Fruit fly (Drosophila melanogaster) whole organism: ENCODE data around the gene Cpr65Aw.

Experiments used
- CG8478 ChIP-seq: fragments of >200 bp; optimal IDR thresholded peaks from 2 replicates; lab custom pipeline; 2018; ENCODE audit warnings: inconsistent platforms
- Dll ChIP-seq: fragments of >200 bp; optimal IDR thresholded peaks from 2 replicates; lab custom pipeline; 2017
- EcR ChIP-seq, 2 experiments: fragments of >200 bp; optimal IDR thresholded peaks; 2 replicates each; lab custom pipeline; 2017; ENCODE audit warnings: missing biosample characterization in 2 of 2, missing genetic modification characterization in 2 of 2, missing genetic modification reagents in 2 of 2
- pan ChIP-seq: fragments of >200 bp; optimal IDR thresholded peaks from 2 replicates; lab custom pipeline; 2017
- psq ChIP-seq: fragments of >200 bp; optimal IDR thresholded peaks from 2 replicates; lab custom pipeline; 2017
- usp ChIP-seq: fragments of >200 bp; optimal IDR thresholded peaks from 2 replicates; lab custom pipeline; 2017; ENCODE audit warnings: missing biosample characterization, missing genetic modification characterization, mixed read lengths

Gene Cpr65Aw

dm6 chr3L:6142313-6142712, at the start of gene Cpr65Aw:
Cpr65Aw (minus strand) TSS chr3L:6142413.
- TF ChIP-seq usp (GFP tag; lab: Kevin White, UChicago) (no peak), Dll (lab: Kevin White, UChicago) (no peak), pan (lab: Kevin White, UChicago) (no peak), EcR (GFP tag; optimal IDR thresholded peaks at IDR 0.05; lab: Kevin White, UChicago) (no peak), CG8478 (lab: Kevin White, UChicago) (no peak), psq (lab: Kevin White, UChicago) (no peak)

- TF ChIP-seq CG8478 (lab: Kevin White, UChicago) (no peak), EcR (GFP tag; optimal IDR thresholded peaks at IDR 0.05; lab: Kevin White, UChicago) (no peak), usp (GFP tag; lab: Kevin White, UChicago) (no peak), psq (lab: Kevin White, UChicago) (no peak), Dll (lab: Kevin White, UChicago) (no peak), pan (lab: Kevin White, UChicago) (no peak)
These were observed 47.0 kb upstream of the Cpr65Aw start, which contains the start of the genes D19A and CG7386 for dm6 chr3L:6188995-6189927. D19A (minus strand) TSS chr3L:6189123. CG7386 (plus strand) TSS chr3L:6189745.

- no peak for TF ChIP-seq Dll (lab: Kevin White, UChicago)
- peak; percentile 80 for TF ChIP-seq pan (lab: Kevin White, UChicago)
These were observed 42.7 kb upstream of the Cpr65Aw start, which contains the start of the genes D19B and CG43293 for dm6 chr3L:6184884-6185438. D19B (minus strand) TSS chr3L:6184920. CG43293 (plus strand) TSS chr3L:6185189.

- TF ChIP-seq psq (lab: Kevin White, UChicago) (no peak), EcR (GFP tag; optimal IDR thresholded peaks at IDR 0.05; lab: Kevin White, UChicago) (no peak), Dll (lab: Kevin White, UChicago) (no peak), usp (GFP tag; lab: Kevin White, UChicago) (no peak), pan (lab: Kevin White, UChicago) (no peak), CG8478 (lab: Kevin White, UChicago) (no peak)
These were observed 39.6 kb upstream of the Cpr65Aw start, which contains the start of gene CG10274 for dm6 chr3L:6181776-6182175. CG10274 (minus strand) TSS chr3L:6181829.

- TF ChIP-seq psq (lab: Kevin White, UChicago) = no peak
- TF ChIP-seq Dll (lab: Kevin White, UChicago) = no peak
- TF ChIP-seq usp (GFP tag; lab: Kevin White, UChicago) = no peak
- TF ChIP-seq CG8478 (lab: Kevin White, UChicago) = no peak
These were observed 31.6 kb upstream of the Cpr65Aw start, which contains the start of the genes fmt and CG7376 for dm6 chr3L:6173826-6174255. fmt (minus strand) TSS chr3L:6173880. CG7376 (plus strand) TSS chr3L:6174248.

dm6 chr3L:6162483-6163128, 20.4 kb upstream of the Cpr65Aw start, which contains the start of gene Prdm13:
Prdm13 (plus strand) TSS chr3L:6163127.
- TF ChIP-seq usp (GFP tag; lab: Kevin White, UChicago) (no peak), psq (lab: Kevin White, UChicago) (no peak), CG8478 (lab: Kevin White, UChicago) (no peak), Dll (lab: Kevin White, UChicago) (no peak), EcR (GFP tag; optimal IDR thresholded peaks at IDR 0.05; lab: Kevin White, UChicago) (no peak), pan (lab: Kevin White, UChicago) (no peak)

dm6 chr3L:6161997-6162396, 19.8 kb upstream of the Cpr65Aw start:
- no peak for TF ChIP-seq Dll (lab: Kevin White, UChicago)
- TF ChIP-seq psq (lab: Kevin White, UChicago) = no peak
- no peak for TF ChIP-seq CG8478 (lab: Kevin White, UChicago)
- TF ChIP-seq EcR (GFP tag; optimal IDR thresholded peaks at IDR 0.05; lab: Kevin White, UChicago) = no peak
- TF ChIP-seq pan (lab: Kevin White, UChicago) = no peak
- no peak for TF ChIP-seq usp (GFP tag; lab: Kevin White, UChicago)

dm6 chr3L:6160514-6160913, 18.3 kb upstream of the Cpr65Aw start, which contains the start of gene Cpr65Az:
Cpr65Az (plus strand) TSS chr3L:6160814.
- no peak for TF ChIP-seq psq (lab: Kevin White, UChicago)
- no peak for TF ChIP-seq usp (GFP tag; lab: Kevin White, UChicago)
- no peak for TF ChIP-seq Dll (lab: Kevin White, UChicago)
- no peak for TF ChIP-seq CG8478 (lab: Kevin White, UChicago)
- no peak for TF ChIP-seq pan (lab: Kevin White, UChicago)
- TF ChIP-seq EcR (GFP tag; optimal IDR thresholded peaks at IDR 0.05; lab: Kevin White, UChicago) = no peak

- no peak for TF ChIP-seq Dll (lab: Kevin White, UChicago)
- TF ChIP-seq EcR (GFP tag; optimal IDR thresholded peaks at IDR 0.05; lab: Kevin White, UChicago) = no peak
- no peak for TF ChIP-seq usp (GFP tag; lab: Kevin White, UChicago)
- TF ChIP-seq pan (lab: Kevin White, UChicago) = no peak
- TF ChIP-seq psq (lab: Kevin White, UChicago) = no peak
- no peak for TF ChIP-seq CG8478 (lab: Kevin White, UChicago)
These were observed 17.6 kb upstream of the Cpr65Aw start for dm6 chr3L:6159863-6160262.

- no peak for TF ChIP-seq usp (GFP tag; lab: Kevin White, UChicago)
- TF ChIP-seq psq (lab: Kevin White, UChicago) = no peak
These were observed 16.3 kb upstream of the Cpr65Aw start, which contains the start of gene Cpr65Ay for dm6 chr3L:6158530-6158929. Cpr65Ay (minus strand) TSS chr3L:6158630.
